Fruit fly (Drosophila melanogaster) whole organism, prepupa: ENCODE measurements around the gene CG10089.
A peak's percentile ranks its signal among the peaks of the same experiment; 100 is the strongest.

ENCODE experiments used
- Blimp-1 ChIP-seq: fragments of 200-800 bp; sonication (Bioruptor generic); optimal IDR thresholded peaks from 3 replicates; lab custom pipeline; 2017; ENCODE audit warnings: missing biosample characterization, missing genetic modification characterization, mild to moderate bottlenecking, moderate library complexity, missing genetic modification reagents
- CG10631 ChIP-seq: fragments of 200-800 bp; sonication (Bioruptor generic); optimal IDR thresholded peaks from 2 replicates; lab custom pipeline; 2016; ENCODE audit warnings: missing biosample characterization, missing genetic modification characterization
- CG11762 ChIP-seq: fragments of 200-800 bp; sonication (Bioruptor generic); optimal IDR thresholded peaks from 3 replicates; lab custom pipeline; 2016; ENCODE audit warnings: missing biosample characterization, missing genetic modification characterization; ENCODE audit not compliant: insufficient read depth
- CG11902 ChIP-seq: fragments of 200-800 bp; sonication (Bioruptor generic); optimal IDR thresholded peaks from 3 replicates; lab custom pipeline; 2016; ENCODE audit warnings: missing biosample characterization, missing genetic modification characterization
- CG1621 ChIP-seq: fragments of 200-800 bp; sonication (Bioruptor generic); optimal IDR thresholded peaks from 3 replicates; lab custom pipeline; 2018; ENCODE audit warnings: missing biosample characterization, mild to moderate bottlenecking, missing genetic modification characterization
- CG16779 ChIP-seq: fragments of 200-800 bp; sonication (Bioruptor generic); optimal IDR thresholded peaks from 3 replicates; lab custom pipeline; 2017; ENCODE audit warnings: missing biosample characterization, mild to moderate bottlenecking, missing genetic modification characterization
- CG3032 ChIP-seq: fragments of 200-800 bp; optimal IDR thresholded peaks from 2 replicates; lab custom pipeline; 2019; ENCODE audit warnings: missing biosample characterization, mild to moderate bottlenecking, missing genetic modification characterization, moderate library complexity
- CG31627 ChIP-seq: fragments of 200-800 bp; sonication (Bioruptor generic); optimal IDR thresholded peaks from 3 replicates; lab custom pipeline; 2016; ENCODE audit warnings: missing biosample characterization, missing genetic modification characterization
- CG32006 ChIP-seq: fragments of 200-800 bp; sonication (Bioruptor generic); optimal IDR thresholded peaks from 3 replicates; lab custom pipeline; 2017; ENCODE audit warnings: missing biosample characterization, mild to moderate bottlenecking, missing genetic modification characterization
- CG34406 ChIP-seq: fragments of 200-800 bp; sonication (Bioruptor generic); optimal IDR thresholded peaks from 3 replicates; lab custom pipeline; 2016; ENCODE audit warnings: missing biosample characterization, missing genetic modification characterization
- CG3919 ChIP-seq: fragments of 200-800 bp; sonication (Bioruptor generic); optimal IDR thresholded peaks from 3 replicates; lab custom pipeline; 2016; ENCODE audit warnings: missing biosample characterization, missing genetic modification characterization
- CG4318 ChIP-seq: fragments of 200-800 bp; sonication (Bioruptor generic); optimal IDR thresholded peaks from 3 replicates; lab custom pipeline; 2017; ENCODE audit warnings: missing biosample characterization, mild to moderate bottlenecking, missing genetic modification characterization
- CG6163 ChIP-seq: fragments of 200-800 bp; sonication (Bioruptor generic); IDR thresholded peaks from 3 replicates; pipeline ENCODE4 v1.3.6; 2022; ENCODE audit warnings: missing biosample characterization, missing genetic modification characterization
- CG6792 ChIP-seq: fragments of 200-800 bp; sonication (Bioruptor generic); optimal IDR thresholded peaks from 3 replicates; lab custom pipeline; 2016; ENCODE audit warnings: missing biosample characterization, missing genetic modification characterization
- CG6808 ChIP-seq: fragments of 200-800 bp; sonication (Bioruptor generic); optimal IDR thresholded peaks from 3 replicates; lab custom pipeline; 2017; ENCODE audit warnings: missing biosample characterization, missing genetic modification characterization, mild to moderate bottlenecking, moderate library complexity, missing genetic modification reagents
- CG7368 ChIP-seq: fragments of 200-800 bp; sonication (Bioruptor generic); optimal IDR thresholded peaks from 3 replicates; lab custom pipeline; 2016; ENCODE audit warnings: missing biosample characterization, missing genetic modification characterization
- CG8119 ChIP-seq: fragments of 200-800 bp; sonication (Bioruptor generic); IDR thresholded peaks from 3 replicates; pipeline ENCODE4 v1.3.6; 2022; ENCODE audit warnings: missing biosample characterization, missing genetic modification characterization
- CG8319 ChIP-seq: fragments of 200-800 bp; sonication (Bioruptor generic); optimal IDR thresholded peaks from 3 replicates; lab custom pipeline; 2016; ENCODE audit warnings: missing biosample characterization, missing genetic modification characterization
- CG8632 ChIP-seq: fragments of 200-800 bp; sonication (Bioruptor generic); optimal IDR thresholded peaks from 3 replicates; lab custom pipeline; 2016; ENCODE audit warnings: missing biosample characterization, missing genetic modification characterization
- CG9139 ChIP-seq: fragments of 200-800 bp; sonication (Bioruptor generic); optimal IDR thresholded peaks from 3 replicates; lab custom pipeline; 2017; ENCODE audit warnings: missing biosample characterization, mild to moderate bottlenecking, missing genetic modification characterization
- Eip75B ChIP-seq: fragments of 200-800 bp; sonication (Bioruptor generic); optimal IDR thresholded peaks from 3 replicates; lab custom pipeline; 2016; ENCODE audit warnings: missing biosample characterization, missing genetic modification characterization
- Eip78C ChIP-seq: fragments of 200-800 bp; sonication (Bioruptor generic); peaks from one replicate; lab custom pipeline; 2016; ENCODE audit warnings: missing biosample characterization, missing genetic modification characterization
- Eip93F ChIP-seq: fragments of 200-800 bp; sonication (Bioruptor generic); optimal IDR thresholded peaks from 2 replicates; lab custom pipeline; 2016; ENCODE audit warnings: missing biosample characterization, mild to moderate bottlenecking, missing genetic modification characterization
- Ets21C ChIP-seq: fragments of 200-800 bp; sonication (Bioruptor generic); optimal IDR thresholded peaks from 3 replicates; lab custom pipeline; 2016; ENCODE audit warnings: missing biosample characterization, missing genetic modification characterization
- Ets96B ChIP-seq: fragments of 200-800 bp; optimal IDR thresholded peaks from 2 replicates; lab custom pipeline; 2019; ENCODE audit warnings: missing biosample characterization, mild to moderate bottlenecking, missing genetic modification characterization, moderate library complexity
- Hr38 ChIP-seq: sonication (Bioruptor generic); optimal IDR thresholded peaks from 2 replicates; lab custom pipeline; 2016; ENCODE audit warnings: missing biosample characterization, missing genetic modification characterization
- Hr39 ChIP-seq: fragments of 200-800 bp; sonication (Bioruptor generic); optimal IDR thresholded peaks from 2 replicates; lab custom pipeline; 2016; ENCODE audit warnings: missing biosample characterization, missing genetic modification characterization
- Lpt ChIP-seq: fragments of 200-800 bp; sonication (Bioruptor generic); optimal IDR thresholded peaks from 3 replicates; lab custom pipeline; 2016; ENCODE audit warnings: missing biosample characterization, missing genetic modification characterization
- OdsH ChIP-seq: fragments of 200-800 bp; sonication (Bioruptor generic); optimal IDR thresholded peaks from 3 replicates; lab custom pipeline; 2016; ENCODE audit warnings: missing biosample characterization, missing genetic modification characterization
- Sox102F ChIP-seq: fragments of 200-800 bp; sonication (Bioruptor generic); optimal IDR thresholded peaks from 2 replicates; lab custom pipeline; 2016; ENCODE audit warnings: missing biosample characterization, mild to moderate bottlenecking, missing genetic modification characterization
- Sox14 ChIP-seq: fragments of 200-800 bp; sonication (Bioruptor generic); optimal IDR thresholded peaks from 3 replicates; lab custom pipeline; 2016; ENCODE audit warnings: missing biosample characterization, missing genetic modification characterization
- Sox15 ChIP-seq: fragments of 200-800 bp; sonication (Bioruptor generic); optimal IDR thresholded peaks from 3 replicates; lab custom pipeline; 2016; ENCODE audit warnings: missing biosample characterization, missing genetic modification characterization
- acj6 ChIP-seq: fragments of 200-800 bp; sonication (Bioruptor generic); optimal IDR thresholded peaks from 3 replicates; lab custom pipeline; 2016; ENCODE audit warnings: missing biosample characterization, missing genetic modification characterization
- cyc ChIP-seq: fragments of 200-800 bp; sonication (Bioruptor generic); optimal IDR thresholded peaks from 3 replicates; lab custom pipeline; 2016; ENCODE audit warnings: missing biosample characterization, missing genetic modification characterization
- dac ChIP-seq: fragments of 200-800 bp; sonication (Bioruptor generic); optimal IDR thresholded peaks from 2 replicates; lab custom pipeline; 2017; ENCODE audit warnings: missing biosample characterization, mild to moderate bottlenecking, missing genetic modification characterization
- dsx ChIP-seq: fragments of 200-800 bp; optimal IDR thresholded peaks from 3 replicates; lab custom pipeline; 2019; ENCODE audit warnings: missing biosample characterization, mild to moderate bottlenecking, missing genetic modification characterization, moderate library complexity; ENCODE audit not compliant: poor library complexity, severe bottlenecking
- eg ChIP-seq: fragments of 200-800 bp; sonication (Bioruptor generic); IDR thresholded peaks from 3 replicates; pipeline ENCODE4 v1.3.6; 2022; ENCODE audit warnings: missing biosample characterization, missing genetic modification characterization
- esn ChIP-seq: fragments of 200-800 bp; sonication (Bioruptor generic); optimal IDR thresholded peaks from 2 replicates; lab custom pipeline; 2016; ENCODE audit warnings: missing biosample characterization, mild to moderate bottlenecking, missing genetic modification characterization, moderate library complexity
- fkh ChIP-seq: fragments of 200-800 bp; sonication (Bioruptor generic); optimal IDR thresholded peaks from 3 replicates; lab custom pipeline; 2017; ENCODE audit warnings: missing biosample characterization, mild to moderate bottlenecking, missing genetic modification characterization, moderate library complexity
- lz ChIP-seq: fragments of 200-800 bp; sonication (Bioruptor generic); optimal IDR thresholded peaks from 3 replicates; lab custom pipeline; 2016; ENCODE audit warnings: missing biosample characterization, missing genetic modification characterization
- net ChIP-seq: fragments of 200-800 bp; sonication (Bioruptor generic); optimal IDR thresholded peaks from 3 replicates; lab custom pipeline; 2016; ENCODE audit warnings: missing biosample characterization, missing genetic modification characterization
- pdm3 ChIP-seq: fragments of 200-800 bp; sonication (Bioruptor generic); optimal IDR thresholded peaks from 3 replicates; lab custom pipeline; 2016; ENCODE audit warnings: missing biosample characterization, missing genetic modification characterization
- spab ChIP-seq: fragments of 200-800 bp; sonication (Bioruptor generic); optimal IDR thresholded peaks from 2 replicates; lab custom pipeline; 2017; ENCODE audit warnings: missing biosample characterization, mild to moderate bottlenecking, missing genetic modification characterization, missing genetic modification reagents
- topi ChIP-seq: fragments of 200-800 bp; sonication (Bioruptor generic); optimal IDR thresholded peaks from 3 replicates; lab custom pipeline; 2016; ENCODE audit warnings: missing biosample characterization, missing genetic modification characterization
- vri ChIP-seq: fragments of 200-800 bp; sonication (Bioruptor generic); optimal IDR thresholded peaks from 3 replicates; lab custom pipeline; 2016; ENCODE audit warnings: missing biosample characterization, mild to moderate bottlenecking, missing genetic modification characterization

Gene CG10089

DNA sequence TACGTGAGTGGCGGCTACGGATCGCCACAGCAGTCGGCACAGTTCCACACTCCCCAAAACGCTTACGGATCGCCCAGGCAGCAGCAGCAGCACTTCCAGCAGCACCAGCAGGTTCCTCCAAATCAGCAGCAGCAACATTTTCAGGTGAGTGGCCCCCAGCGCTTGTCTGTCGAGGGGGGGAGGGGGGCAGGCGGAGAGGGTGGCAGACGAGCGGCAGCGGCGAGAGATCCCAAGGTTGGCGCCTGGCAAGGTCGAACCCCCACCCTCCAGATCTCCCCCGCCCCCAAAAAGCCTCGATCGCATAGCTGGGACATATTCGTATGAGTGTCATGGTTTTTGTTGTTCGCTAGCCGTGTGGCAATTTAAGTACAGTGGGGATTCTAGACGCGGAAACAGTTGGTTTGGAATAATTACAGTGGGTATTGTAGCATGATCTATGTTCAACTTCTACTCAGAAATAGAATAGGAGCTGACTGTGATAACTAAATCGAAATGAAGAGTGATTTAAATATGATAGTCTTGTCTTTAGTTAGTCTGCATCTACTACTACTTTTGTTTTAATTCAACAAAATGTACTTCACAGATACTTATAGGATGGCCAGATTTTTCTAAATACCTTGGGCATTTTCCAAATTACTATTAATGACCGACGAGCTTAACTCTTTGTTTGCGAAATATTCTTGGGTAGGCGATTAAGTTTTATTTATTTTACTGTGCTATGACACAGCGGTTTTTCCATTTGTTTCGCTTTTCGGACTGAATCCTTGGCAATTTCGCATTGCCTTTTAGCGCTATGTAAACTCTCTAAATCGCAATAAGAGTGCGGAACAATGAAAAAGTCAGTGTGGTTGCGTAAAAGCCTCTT, 4.0 kb upstream of the CG10089 start (continued):
- TF ChIP-seq CG11762: no peak
- TF ChIP-seq net: no peak
- TF ChIP-seq Eip75B (GFP tag; lab: Kevin White, UChicago): no peak
- TF ChIP-seq CG34406 (GFP tag; lab: Kevin White, UChicago): peak; percentile 16
- peak; percentile 26 for TF ChIP-seq OdsH (GFP tag; lab: Kevin White, UChicago)
- TF ChIP-seq Blimp-1: no peak
- TF ChIP-seq CG6808 (GFP tag; lab: Kevin White, UChicago): peak; percentile 14
- TF ChIP-seq CG31627 (GFP tag; lab: Kevin White, UChicago): peak; percentile 50
- no peak for TF ChIP-seq Hr38 (GFP tag; lab: Kevin White, UChicago)
- peak; percentile 41; the same call in 1 of the 3 replicates for TF ChIP-seq CG6163 (GFP tag; lab: Robert Waterston, UW)
- peak; percentile 26 for TF ChIP-seq CG11902 (GFP tag; lab: Kevin White, UChicago)
- peak; percentile 5 for TF ChIP-seq Ets96B (tag; lab: Kevin White, UChicago)
- peak; percentile 31 for TF ChIP-seq cyc (GFP tag; lab: Kevin White, UChicago)
- TF ChIP-seq CG3919 (GFP tag; lab: Kevin White, UChicago): peak; percentile 46
- TF ChIP-seq CG3032: no peak
- peak; percentile 41 for TF ChIP-seq lz (GFP tag; lab: Kevin White, UChicago)
- peak; percentile 1 for TF ChIP-seq dsx
- peak; percentile 47 for TF ChIP-seq Hr39 (GFP tag; lab: Kevin White, UChicago)
- TF ChIP-seq Eip78C (GFP tag; lab: Kevin White, UChicago): peak; percentile 78
- no peak for TF ChIP-seq spab
- no peak for TF ChIP-seq CG7368 (GFP tag; lab: Kevin White, UChicago)
- TF ChIP-seq CG16779 (tag; lab: Kevin White, UChicago): no peak
- TF ChIP-seq CG8119 (GFP tag; lab: Robert Waterston, UW): no peak
- peak; percentile 13 for TF ChIP-seq CG6792
- TF ChIP-seq fkh: no peak
- peak; percentile 26 for TF ChIP-seq CG8632
- peak; percentile 26 for TF ChIP-seq acj6 (GFP tag; lab: Kevin White, UChicago)
- peak; percentile 11 for TF ChIP-seq Sox102F (GFP tag; lab: Kevin White, UChicago)
- TF ChIP-seq CG9139 (GFP tag; lab: Kevin White, UChicago): no peak
- peak; percentile 5 for TF ChIP-seq Sox14 (GFP tag; lab: Kevin White, UChicago)
- peak; percentile 21 for TF ChIP-seq CG10631 (GFP tag; lab: Kevin White, UChicago)
- TF ChIP-seq Ets21C (GFP tag; lab: Kevin White, UChicago): peak; percentile 9
- peak; percentile 24 for TF ChIP-seq pdm3 (GFP tag; lab: Kevin White, UChicago)
- TF ChIP-seq, all 60 proteins: peak for 32

DNA sequence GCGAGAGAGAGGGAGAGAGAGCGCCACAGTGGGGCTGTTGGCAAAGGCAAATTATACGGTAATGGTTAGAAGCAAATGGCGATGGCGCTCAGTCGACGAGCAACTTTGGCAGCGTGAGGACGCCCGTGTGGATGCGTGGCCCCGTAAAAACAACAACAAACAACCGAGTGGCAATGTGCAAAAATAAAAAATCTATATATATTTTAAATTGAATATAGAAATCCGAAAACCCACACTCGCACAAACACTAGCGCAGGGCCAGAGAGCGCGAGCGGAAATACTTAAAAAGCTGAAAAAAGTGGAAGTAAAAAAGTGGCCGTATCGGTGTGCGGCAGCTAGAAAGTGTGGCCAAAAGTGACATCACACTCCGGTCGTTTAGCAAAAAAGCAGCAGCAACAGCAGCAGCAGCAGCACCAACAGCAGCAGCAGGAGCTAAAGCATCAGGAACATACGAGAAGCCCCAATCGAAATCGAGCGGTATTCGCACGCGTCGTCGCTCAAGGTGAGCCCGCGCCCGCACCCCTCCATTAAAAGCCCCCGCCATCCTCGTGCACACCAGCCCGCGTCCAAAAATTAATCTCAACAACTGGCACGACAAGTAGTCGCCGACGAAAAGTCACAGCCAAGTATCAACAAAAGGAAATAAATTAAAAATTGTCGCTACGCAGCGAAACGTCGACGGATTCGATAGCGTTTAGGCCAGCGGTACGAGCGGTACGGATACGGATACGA, 3.0 kb upstream of the CG10089 start, which contains the start of gene stv:
Gene stv (plus strand): TSS at position 89 of the 732 bp plus-strand sequence.
- TF ChIP-seq Eip93F (GFP tag; lab: Kevin White, UChicago) (no peak), fkh (no peak), CG10631 (GFP tag; lab: Kevin White, UChicago) (no peak), Eip78C (GFP tag; lab: Kevin White, UChicago) (peak; percentile 77), Hr39 (GFP tag; lab: Kevin White, UChicago) (no peak), esn (GFP tag; lab: Kevin White, UChicago) (no peak), vri (peak; percentile 47), CG4318 (GFP tag; lab: Kevin White, UChicago) (no peak), eg (peak; percentile 23; the same call in 1 of the 3 replicates), lz (GFP tag; lab: Kevin White, UChicago) (no peak), Lpt (GFP tag; lab: Kevin White, UChicago) (no peak), dac (GFP tag; lab: Kevin White, UChicago) (no peak), CG3919 (GFP tag; lab: Kevin White, UChicago) (no peak), CG3032 (no peak), CG32006 (GFP tag; lab: Kevin White, UChicago) (no peak), Ets96B (tag; lab: Kevin White, UChicago) (no peak), CG8119 (GFP tag; lab: Robert Waterston, UW) (peak; percentile 33; the same call in 2 of the 3 replicates), topi (GFP tag; lab: Kevin White, UChicago) (no peak), Blimp-1 (no peak), Ets21C (GFP tag; lab: Kevin White, UChicago) (no peak), CG1621 (peak; percentile 35), CG34406 (GFP tag; lab: Kevin White, UChicago) (no peak), CG6163 (GFP tag; lab: Robert Waterston, UW) (peak; percentile 50; the same call in 1 of the 3 replicates), Sox15 (GFP tag; lab: Kevin White, UChicago) (no peak), CG7368 (GFP tag; lab: Kevin White, UChicago) (no peak), Hr38 (GFP tag; lab: Kevin White, UChicago) (no peak), pdm3 (GFP tag; lab: Kevin White, UChicago) (no peak), Sox14 (GFP tag; lab: Kevin White, UChicago) (no peak), CG8319 (GFP tag; lab: Kevin White, UChicago) (no peak)
